Fruit fly (Drosophila melanogaster) whole organism, embryonic: ENCODE measurements around the gene Mlc1.
A peak's percentile ranks its signal among the peaks of the same experiment; 100 is the strongest.

Experiments used
- BtbVII ChIP-seq: fragments of 200-800 bp; sonication (Bioruptor generic); optimal IDR thresholded peaks from 3 replicates; lab custom pipeline; 2017; ENCODE audit warnings: missing biosample characterization, mild to moderate bottlenecking, missing genetic modification characterization
- Bteb2 ChIP-seq: fragments of 200-800 bp; sonication (Bioruptor generic); optimal IDR thresholded peaks from 2 replicates; lab custom pipeline; 2016; ENCODE audit warnings: missing biosample characterization, missing genetic modification characterization
- CG11085 ChIP-seq: fragments of 200-800 bp; sonication (Bioruptor generic); IDR thresholded peaks from 2 replicates; pipeline ENCODE4 v1.3.6; 2022; ENCODE audit warnings: missing biosample characterization, missing genetic modification characterization
- CG12299 ChIP-seq: fragments of 200-800 bp; sonication (Bioruptor generic); optimal IDR thresholded peaks from 2 replicates; lab custom pipeline; 2018; ENCODE audit warnings: missing biosample characterization, mild to moderate bottlenecking, missing genetic modification characterization
- CG13624 ChIP-seq: fragments of 200-800 bp; sonication (Bioruptor generic); optimal IDR thresholded peaks from 2 replicates; lab custom pipeline; 2016; ENCODE audit warnings: missing biosample characterization, missing genetic modification characterization
- CG15269 ChIP-seq: fragments of 200-800 bp; sonication (Bioruptor generic); optimal IDR thresholded peaks from 2 replicates; lab custom pipeline; 2018; ENCODE audit warnings: missing biosample characterization, mild to moderate bottlenecking, missing genetic modification characterization, moderate library complexity
- CG15479 ChIP-seq: fragments of 200-800 bp; sonication (Bioruptor generic); optimal IDR thresholded peaks from 3 replicates; lab custom pipeline; 2019; ENCODE audit warnings: missing biosample characterization, mild to moderate bottlenecking, missing genetic modification characterization, moderate library complexity
- CG1602 ChIP-seq: fragments of 200-800 bp; sonication (Bioruptor generic); optimal IDR thresholded peaks from 3 replicates; lab custom pipeline; 2016; ENCODE audit warnings: missing biosample characterization, missing genetic modification characterization
- CG1647 ChIP-seq: fragments of 200-800 bp; sonication (Bioruptor generic); optimal IDR thresholded peaks from 3 replicates; lab custom pipeline; 2016; ENCODE audit warnings: missing biosample characterization, missing genetic modification characterization
- CG16779 ChIP-seq: fragments of 200-800 bp; sonication (Bioruptor generic); IDR thresholded peaks from 2 replicates; pipeline ENCODE4 v1.3.6; 2022; ENCODE audit warnings: missing biosample characterization, missing genetic modification characterization
- CG17829 ChIP-seq: fragments of 200-800 bp; optimal IDR thresholded peaks from 2 replicates; lab custom pipeline; 2019; ENCODE audit warnings: missing biosample characterization, mild to moderate bottlenecking, missing genetic modification characterization, moderate library complexity
- CG18599 ChIP-seq: fragments of 200-800 bp; sonication (Bioruptor generic); optimal IDR thresholded peaks from 3 replicates; lab custom pipeline; 2017; ENCODE audit warnings: missing biosample characterization, missing genetic modification characterization, mild to moderate bottlenecking, moderate library complexity, missing genetic modification reagents
- CG18764 ChIP-seq: fragments of 200-800 bp; sonication (Bioruptor generic); optimal IDR thresholded peaks from 3 replicates; lab custom pipeline; 2016; ENCODE audit warnings: missing biosample characterization, missing genetic modification characterization
- CG2120 ChIP-seq: fragments of 200-800 bp; sonication (Bioruptor generic); optimal IDR thresholded peaks from 3 replicates; lab custom pipeline; 2016; ENCODE audit warnings: missing biosample characterization, missing genetic modification characterization
- CG2712 ChIP-seq: fragments of 200-800 bp; optimal IDR thresholded peaks from 3 replicates; lab custom pipeline; 2019; ENCODE audit warnings: missing biosample characterization, mild to moderate bottlenecking, missing genetic modification characterization, moderate library complexity
- CG32767 ChIP-seq: fragments of 200-800 bp; sonication (Bioruptor generic); IDR thresholded peaks from 2 replicates; pipeline ENCODE4 v1.3.6; 2022; ENCODE audit warnings: missing biosample characterization, missing genetic modification characterization
- CG3281 ChIP-seq: fragments of 200-800 bp; sonication (Bioruptor generic); optimal IDR thresholded peaks from 3 replicates; lab custom pipeline; 2017; ENCODE audit warnings: missing biosample characterization, mild to moderate bottlenecking, missing genetic modification characterization
- CG3407 ChIP-seq: fragments of 200-800 bp; sonication (Bioruptor generic); optimal IDR thresholded peaks from 2 replicates; lab custom pipeline; 2018; ENCODE audit warnings: missing biosample characterization, mild to moderate bottlenecking, missing genetic modification characterization
- CG4328 ChIP-seq: fragments of 200-800 bp; sonication (Bioruptor generic); optimal IDR thresholded peaks from 3 replicates; lab custom pipeline; 2017; ENCODE audit warnings: missing biosample characterization, missing genetic modification reagents, missing genetic modification characterization
- CG6254 ChIP-seq: fragments of 200-800 bp; sonication (Bioruptor generic); optimal IDR thresholded peaks from 3 replicates; lab custom pipeline; 2017; ENCODE audit warnings: mild to moderate bottlenecking, missing biosample characterization, missing genetic modification reagents, missing genetic modification characterization
- CG6813 ChIP-seq: fragments of 200-800 bp; sonication (Bioruptor generic); optimal IDR thresholded peaks from 2 replicates; lab custom pipeline; 2017; ENCODE audit warnings: missing biosample characterization, missing genetic modification characterization, mild to moderate bottlenecking, moderate library complexity, missing genetic modification reagents
- CG8359 ChIP-seq: fragments of 200-800 bp; sonication (Bioruptor generic); optimal IDR thresholded peaks from 2 replicates; lab custom pipeline; 2017; ENCODE audit warnings: missing biosample characterization, mild to moderate bottlenecking, missing genetic modification characterization, borderline replicate concordance
- CG8388 ChIP-seq: fragments of 200-800 bp; sonication (Bioruptor generic); optimal IDR thresholded peaks from 2 replicates; lab custom pipeline; 2019; ENCODE audit warnings: missing biosample characterization, mild to moderate bottlenecking, missing genetic modification characterization, moderate library complexity
- CG9727 ChIP-seq: fragments of 200-800 bp; sonication (Bioruptor generic); optimal IDR thresholded peaks from 3 replicates; lab custom pipeline; 2017; ENCODE audit warnings: missing biosample characterization, mild to moderate bottlenecking, missing genetic modification characterization
- CrebB ChIP-seq: fragments of 200-800 bp; sonication (Bioruptor generic); optimal IDR thresholded peaks from 3 replicates; lab custom pipeline; 2018; ENCODE audit warnings: missing biosample characterization, mild to moderate bottlenecking, missing genetic modification characterization
- Hand ChIP-seq: fragments of 200-800 bp; sonication (Bioruptor generic); optimal IDR thresholded peaks from 2 replicates; lab custom pipeline; 2017; ENCODE audit warnings: mild to moderate bottlenecking, missing biosample characterization, missing genetic modification reagents, missing genetic modification characterization
- Myb ChIP-seq: fragments of 200-800 bp; sonication (Bioruptor generic); optimal IDR thresholded peaks from 2 replicates; lab custom pipeline; 2016; ENCODE audit warnings: missing biosample characterization, missing genetic modification characterization
- Oli ChIP-seq: fragments of 200-800 bp; sonication (Bioruptor generic); optimal IDR thresholded peaks from 2 replicates; lab custom pipeline; 2018; ENCODE audit warnings: missing biosample characterization, mild to moderate bottlenecking, missing genetic modification characterization, moderate library complexity
- PHDP ChIP-seq: fragments of 200-800 bp; sonication (Bioruptor generic); optimal IDR thresholded peaks from 3 replicates; lab custom pipeline; 2018; ENCODE audit warnings: missing biosample characterization, mild to moderate bottlenecking, missing genetic modification characterization, moderate library complexity
- Ravus ChIP-seq: fragments of 200-800 bp; sonication (Bioruptor generic); IDR thresholded peaks from 2 replicates; pipeline ENCODE4 v1.3.6; 2022; ENCODE audit warnings: missing biosample characterization, missing genetic modification characterization
- Xbp1 ChIP-seq: fragments of 200-800 bp; sonication (Bioruptor generic); optimal IDR thresholded peaks from 3 replicates; lab custom pipeline; 2016; ENCODE audit warnings: missing biosample characterization, mild to moderate bottlenecking, missing genetic modification characterization
- br ChIP-seq: fragments of >200 bp; optimal IDR thresholded peaks from 2 replicates; lab custom pipeline; 2017
- ems ChIP-seq: fragments of 200-800 bp; sonication (Bioruptor generic); optimal IDR thresholded peaks from 3 replicates; lab custom pipeline; 2016; ENCODE audit warnings: missing biosample characterization, missing genetic modification characterization
- ewg ChIP-seq: fragments of 200-800 bp; sonication (Bioruptor generic); optimal IDR thresholded peaks from 3 replicates; lab custom pipeline; 2017; ENCODE audit warnings: mild to moderate bottlenecking, missing biosample characterization, missing genetic modification reagents, missing genetic modification characterization
- fd64A ChIP-seq: fragments of 200-800 bp; sonication (Bioruptor generic); optimal IDR thresholded peaks from 3 replicates; lab custom pipeline; 2018; ENCODE audit warnings: missing biosample characterization, mild to moderate bottlenecking, missing genetic modification characterization
- hbn ChIP-seq: fragments of 200-800 bp; sonication (Bioruptor generic); IDR thresholded peaks from 2 replicates; pipeline ENCODE4 v1.3.6; 2022; ENCODE audit warnings: missing biosample characterization, missing genetic modification characterization; ENCODE audit not compliant: partially characterized antibody
- inv ChIP-seq: fragments of 200-800 bp; sonication (Bioruptor generic); IDR thresholded peaks from 2 replicates; pipeline ENCODE4 v1.3.6; 2022; ENCODE audit warnings: missing biosample characterization, missing genetic modification characterization; ENCODE audit not compliant: partially characterized antibody
- kni ChIP-seq: fragments of 200-800 bp; sonication (Bioruptor generic); optimal IDR thresholded peaks from 3 replicates; lab custom pipeline; 2017; ENCODE audit warnings: mild to moderate bottlenecking, missing biosample characterization, missing genetic modification reagents, missing genetic modification characterization
- oc ChIP-seq: fragments of 200-800 bp; sonication (Bioruptor generic); optimal IDR thresholded peaks from 2 replicates; lab custom pipeline; 2018; ENCODE audit warnings: missing biosample characterization, mild to moderate bottlenecking, missing genetic modification characterization, moderate library complexity
- onecut ChIP-seq: fragments of 200-800 bp; sonication (Bioruptor generic); IDR thresholded peaks from 2 replicates; pipeline ENCODE4 v1.3.6; 2022; ENCODE audit warnings: missing biosample characterization, missing genetic modification characterization
- pan ChIP-seq, 4 experiments: fragments of >200 bp in 3 of 4; fragments of 200-800 bp in 1 of 4; sonication (Bioruptor generic) in 1 of 4; optimal IDR thresholded peaks in 3 of 4; IDR thresholded peaks in 1 of 4; 2 replicates each; pipeline versions ENCODE4 v1.3.6 to Lab custom; 2017 to 2022; ENCODE audit warnings: missing biosample characterization in 2 of 4, missing genetic modification characterization in 2 of 4, mixed read lengths in 1 of 4
- pho ChIP-seq: fragments of 200-800 bp; sonication (Bioruptor generic); optimal IDR thresholded peaks from 2 replicates; lab custom pipeline; 2016; ENCODE audit warnings: missing biosample characterization, missing genetic modification characterization
- run ChIP-seq: fragments of 200-800 bp; sonication (Bioruptor generic); optimal IDR thresholded peaks from 3 replicates; lab custom pipeline; 2018; ENCODE audit warnings: missing biosample characterization, mild to moderate bottlenecking, missing genetic modification characterization
- salm ChIP-seq: fragments of 200-800 bp; sonication (Bioruptor generic); optimal IDR thresholded peaks from 2 replicates; lab custom pipeline; 2018; ENCODE audit warnings: missing biosample characterization, mild to moderate bottlenecking, missing genetic modification characterization
- seq ChIP-seq: fragments of 200-800 bp; sonication (Bioruptor generic); IDR thresholded peaks from 2 replicates; pipeline ENCODE4 v1.3.6; 2022; ENCODE audit warnings: missing biosample characterization, missing genetic modification characterization
- so ChIP-seq: fragments of 200-800 bp; sonication (Bioruptor generic); IDR thresholded peaks from 3 replicates; pipeline ENCODE4 v1.3.6; 2022; ENCODE audit warnings: missing biosample characterization, missing genetic modification characterization
- tap ChIP-seq: fragments of 200-800 bp; optimal IDR thresholded peaks from 3 replicates; lab custom pipeline; 2019; ENCODE audit warnings: missing biosample characterization, mild to moderate bottlenecking, missing genetic modification characterization, moderate library complexity
- wek ChIP-seq: fragments of 200-800 bp; sonication (Bioruptor generic); optimal IDR thresholded peaks from 3 replicates; lab custom pipeline; 2018; ENCODE audit warnings: missing biosample characterization, mild to moderate bottlenecking, missing genetic modification characterization, moderate library complexity
- wor ChIP-seq: fragments of 200-800 bp; sonication (Bioruptor generic); IDR thresholded peaks from 2 replicates; pipeline ENCODE4 v1.3.6; 2022; ENCODE audit warnings: missing biosample characterization, missing genetic modification characterization

The Mlc1 gene

dm6 chr3R:27636010-27636584, 23.9 kb downstream of the Mlc1 start, which contains the start of the genes CG5611 and Mtl (continued):
- TF ChIP-seq ems (GFP tag; lab: Kevin White, UChicago) = peak; percentile 98
- TF ChIP-seq run (tag; lab: Kevin White, UChicago) = peak; percentile 99
- TF ChIP-seq CG11085 = peak; percentile 100
- TF ChIP-seq br (lab: Kevin White, UChicago) = no peak
- TF ChIP-seq CG16779 = peak; percentile 100
- TF ChIP-seq CG18599 (GFP tag; lab: Kevin White, UChicago) = peak; percentile 99
- no peak for TF ChIP-seq inv (GFP tag; lab: Robert Waterston, UW)
- TF ChIP-seq so = peak; percentile 100
- peak; percentile 100 for TF ChIP-seq CG9727 (GFP tag; lab: Kevin White, UChicago)
- peak; percentile 100 for TF ChIP-seq oc (tag; lab: Kevin White, UChicago)
- peak; percentile 99 for TF ChIP-seq CG18764
- peak; percentile 99 for TF ChIP-seq CG8388
- peak; percentile 96 for TF ChIP-seq wek (GFP tag; lab: Kevin White, UChicago)
- TF ChIP-seq Ravus (GFP tag; lab: Robert Waterston, UW) = peak; percentile 99
- TF ChIP-seq Xbp1 (GFP tag; lab: Kevin White, UChicago) = peak; percentile 100
- peak; percentile 99 for TF ChIP-seq salm
- TF ChIP-seq CG15479 (GFP tag; lab: Kevin White, UChicago) = peak; percentile 84
- peak; percentile 98 for TF ChIP-seq CG13624 (GFP tag; lab: Kevin White, UChicago)
- peak; percentile 100 for TF ChIP-seq CG32767 (GFP tag; lab: Robert Waterston, UW)
- peak; percentile 97 for TF ChIP-seq Hand (GFP tag; lab: Kevin White, UChicago)
- peak; percentile 100 for TF ChIP-seq CG1602
- TF ChIP-seq CG2712 (tag; lab: Kevin White, UChicago) = peak; percentile 100
- peak; percentile 100 for TF ChIP-seq CG4328
- TF ChIP-seq CrebB = peak; percentile 99
- TF ChIP-seq seq (GFP tag; lab: Robert Waterston, UW) = peak; percentile 100
- no peak for TF ChIP-seq pan (optimal IDR thresholded peaks at IDR 0.05; lab: Kevin White, UChicago)
- TF ChIP-seq pan (GFP tag; optimal IDR thresholded peaks at IDR 0.05 in 1 of 2, IDR thresholded peaks at IDR 0.05 in 1 of 2) = peak in 1 of 2 experiments; percentile 100
- TF ChIP-seq CG8359 (GFP tag; lab: Kevin White, UChicago) = peak; percentile 96
- TF ChIP-seq wor (GFP tag; lab: Robert Waterston, UW) = peak; percentile 100
- peak; percentile 100 for TF ChIP-seq Oli
- TF ChIP-seq CG2120 (GFP tag; lab: Kevin White, UChicago) = peak; percentile 100
- peak; percentile 98 for TF ChIP-seq CG6254 (GFP tag; lab: Kevin White, UChicago)
- TF ChIP-seq CG1647 (GFP tag; lab: Kevin White, UChicago) = peak; percentile 98
- peak; percentile 84 for TF ChIP-seq Myb (GFP tag; lab: Kevin White, UChicago)
- TF ChIP-seq CG15269 (tag; lab: Kevin White, UChicago) = peak; percentile 100
- TF ChIP-seq tap (tag; lab: Kevin White, UChicago) = peak; percentile 100
- TF ChIP-seq fd64A (GFP tag; lab: Kevin White, UChicago) = peak; percentile 99
- TF ChIP-seq kni (GFP tag; lab: Kevin White, UChicago) = peak; percentile 96
- peak; percentile 99 for TF ChIP-seq CG3281 (GFP tag; lab: Kevin White, UChicago)
- TF ChIP-seq CG6813 = peak; percentile 99
- peak; percentile 99 for TF ChIP-seq ewg (GFP tag; lab: Kevin White, UChicago)
- TF ChIP-seq CG17829 (tag; lab: Kevin White, UChicago) = peak; percentile 100
- peak; percentile 99 for TF ChIP-seq pho
- TF ChIP-seq CG3407 (GFP tag; lab: Kevin White, UChicago) = peak; percentile 99
- TF ChIP-seq onecut (GFP tag; lab: Robert Waterston, UW) = peak; percentile 99
- peak; percentile 99 for TF ChIP-seq CG12299 (tag; lab: Kevin White, UChicago)
- TF ChIP-seq Bteb2 (GFP tag; lab: Kevin White, UChicago) = peak; percentile 99
- TF ChIP-seq hbn (GFP tag; lab: Robert Waterston, UW) = peak; percentile 35; the same call in 1 of the 2 replicates
- TF ChIP-seq BtbVII (GFP tag; lab: Kevin White, UChicago) = peak; percentile 99
- TF ChIP-seq PHDP (tag; lab: Kevin White, UChicago) = peak; percentile 100
